Fruit fly (Drosophila melanogaster) whole organism, embryonic: ENCODE measurements around the gene Nasp.

Experiments
- Adf1 ChIP-seq: fragments of 200-800 bp; sonication (Bioruptor generic); IDR thresholded peaks from 2 replicates; pipeline ENCODE4 v1.3.6; 2022; ENCODE audit warnings: missing biosample characterization, missing genetic modification characterization
- B-H2 ChIP-seq: fragments of 200-800 bp; sonication (Bioruptor generic); optimal IDR thresholded peaks from 2 replicates; lab custom pipeline; 2018; ENCODE audit warnings: missing biosample characterization, mild to moderate bottlenecking, missing genetic modification characterization
- CG1233 ChIP-seq: fragments of 200-800 bp; sonication (Bioruptor generic); optimal IDR thresholded peaks from 4 replicates; lab custom pipeline; 2018; ENCODE audit warnings: missing biosample characterization, mild to moderate bottlenecking, missing genetic modification characterization
- CG13296 ChIP-seq: fragments of 200-800 bp; sonication (Bioruptor generic); optimal IDR thresholded peaks from 3 replicates; lab custom pipeline; 2018; ENCODE audit warnings: missing biosample characterization, mild to moderate bottlenecking, missing genetic modification characterization
- CG1603 ChIP-seq: fragments of 200-800 bp; sonication (Bioruptor generic); optimal IDR thresholded peaks from 2 replicates; lab custom pipeline; 2019; ENCODE audit warnings: missing biosample characterization, mild to moderate bottlenecking, missing genetic modification characterization, moderate library complexity
- CG2202 ChIP-seq: fragments of 200-800 bp; sonication (Bioruptor generic); optimal IDR thresholded peaks from 2 replicates; lab custom pipeline; 2018; ENCODE audit warnings: missing biosample characterization, mild to moderate bottlenecking, missing genetic modification characterization
- CG2678 ChIP-seq: fragments of 200-800 bp; sonication (Bioruptor generic); optimal IDR thresholded peaks from 3 replicates; lab custom pipeline; 2019; ENCODE audit warnings: missing biosample characterization, mild to moderate bottlenecking, missing genetic modification characterization, moderate library complexity
- CG30020 ChIP-seq: fragments of 200-800 bp; optimal IDR thresholded peaks from 2 replicates; lab custom pipeline; 2019; ENCODE audit warnings: missing biosample characterization, mild to moderate bottlenecking, missing genetic modification characterization, moderate library complexity
- CG31365 ChIP-seq: fragments of 200-800 bp; sonication (Bioruptor generic); optimal IDR thresholded peaks from 2 replicates; lab custom pipeline; 2018; ENCODE audit warnings: missing biosample characterization, mild to moderate bottlenecking, missing genetic modification characterization
- CG3281 ChIP-seq: fragments of 200-800 bp; sonication (Bioruptor generic); optimal IDR thresholded peaks from 3 replicates; lab custom pipeline; 2017; ENCODE audit warnings: missing biosample characterization, mild to moderate bottlenecking, missing genetic modification characterization
- CG3726 ChIP-seq: fragments of 200-800 bp; sonication (Bioruptor generic); IDR thresholded peaks from 3 replicates; pipeline ENCODE4, ENCODE4 v1.3.6; 2022; ENCODE audit warnings: missing biosample characterization, missing genetic modification characterization
- CG7271 ChIP-seq: fragments of 200-800 bp; sonication (Bioruptor generic); optimal IDR thresholded peaks from 2 replicates; lab custom pipeline; 2018; ENCODE audit warnings: missing biosample characterization, mild to moderate bottlenecking, missing genetic modification characterization, moderate library complexity
- CG7928 ChIP-seq: fragments of 200-800 bp; sonication (Bioruptor generic); optimal IDR thresholded peaks from 2 replicates; lab custom pipeline; 2017; ENCODE audit warnings: missing biosample characterization, mild to moderate bottlenecking, missing genetic modification characterization
- CG8089 ChIP-seq: fragments of 200-800 bp; sonication (Bioruptor generic); optimal IDR thresholded peaks from 3 replicates; lab custom pipeline; 2016; ENCODE audit warnings: missing biosample characterization, missing genetic modification characterization
- CG8290 ChIP-seq, 3 experiments: fragments of 200-800 bp; sonication (Bioruptor generic); optimal IDR thresholded peaks; 2 replicates each; lab custom pipeline; 2016 to 2019; ENCODE audit warnings: missing biosample characterization in 3 of 3, missing genetic modification characterization in 3 of 3, mild to moderate bottlenecking in 2 of 3, moderate library complexity in 1 of 3
- CG9609 ChIP-seq: fragments of 200-800 bp; sonication (Bioruptor generic); optimal IDR thresholded peaks from 3 replicates; lab custom pipeline; 2016; ENCODE audit warnings: missing biosample characterization, missing genetic modification characterization
- CrebB ChIP-seq: fragments of 200-800 bp; sonication (Bioruptor generic); optimal IDR thresholded peaks from 3 replicates; lab custom pipeline; 2018; ENCODE audit warnings: missing biosample characterization, mild to moderate bottlenecking, missing genetic modification characterization
- Fer3 ChIP-seq: fragments of 200-800 bp; sonication (Bioruptor generic); optimal IDR thresholded peaks from 2 replicates; lab custom pipeline; 2018; ENCODE audit warnings: missing biosample characterization, mild to moderate bottlenecking, missing genetic modification characterization, moderate library complexity
- Hr51 ChIP-seq, 2 experiments: fragments of 200-800 bp; sonication (Bioruptor generic); optimal IDR thresholded peaks; 2 replicates in 1 of 2; 3 replicates in 1 of 2; lab custom pipeline; 2016 to 2018; ENCODE audit warnings: missing biosample characterization in 2 of 2, missing genetic modification characterization in 2 of 2, mild to moderate bottlenecking in 1 of 2, moderate library complexity in 1 of 2
- Meics ChIP-seq: fragments of 200-800 bp; sonication (Bioruptor generic); optimal IDR thresholded peaks from 2 replicates; lab custom pipeline; 2017; ENCODE audit warnings: missing biosample characterization, mild to moderate bottlenecking, missing genetic modification characterization
- Nf-YA ChIP-seq: fragments of 200-800 bp; sonication (Bioruptor generic); IDR thresholded peaks from 2 replicates; pipeline ENCODE4 v1.3.6; 2022; ENCODE audit warnings: missing biosample characterization, missing genetic modification characterization
- Ssrp ChIP-seq: fragments of 200-800 bp; sonication (Bioruptor generic); optimal IDR thresholded peaks from 2 replicates; lab custom pipeline; 2018; ENCODE audit warnings: missing biosample characterization, mild to moderate bottlenecking, missing genetic modification characterization, moderate library complexity
- Xbp1 ChIP-seq: fragments of 200-800 bp; sonication (Bioruptor generic); optimal IDR thresholded peaks from 3 replicates; lab custom pipeline; 2016; ENCODE audit warnings: missing biosample characterization, mild to moderate bottlenecking, missing genetic modification characterization
- cg ChIP-seq: fragments of 200-800 bp; sonication (Bioruptor generic); optimal IDR thresholded peaks from 3 replicates; lab custom pipeline; 2019; ENCODE audit warnings: missing biosample characterization, mild to moderate bottlenecking, missing genetic modification characterization, moderate library complexity
- chif ChIP-seq, 2 experiments: fragments of 200-800 bp; sonication (Bioruptor generic); optimal IDR thresholded peaks; 3 replicates each; lab custom pipeline; 2016; ENCODE audit warnings: missing biosample characterization in 2 of 2, missing genetic modification characterization in 2 of 2
- chinmo ChIP-seq: fragments of 200-800 bp; sonication (Bioruptor generic); IDR thresholded peaks from 4 replicates; pipeline ENCODE4 v1.3.6; 2022; ENCODE audit warnings: missing biosample characterization, missing genetic modification characterization; ENCODE audit not compliant: partially characterized antibody
- ci ChIP-seq: fragments of 200-800 bp; sonication (Bioruptor generic); IDR thresholded peaks from 3 replicates; pipeline ENCODE4 v1.3.6; 2022; ENCODE audit warnings: missing biosample characterization, missing genetic modification characterization
- en ChIP-seq: fragments of 200-800 bp; sonication (Bioruptor generic); optimal IDR thresholded peaks from 2 replicates; lab custom pipeline; 2016; ENCODE audit warnings: missing biosample characterization, missing genetic modification characterization
- fd3F ChIP-seq: fragments of 200-800 bp; sonication (Bioruptor generic); optimal IDR thresholded peaks from 2 replicates; lab custom pipeline; 2018; ENCODE audit warnings: missing biosample characterization, mild to moderate bottlenecking, missing genetic modification characterization, moderate library complexity
- fru ChIP-seq: fragments of >200 bp; optimal IDR thresholded peaks from 2 replicates; lab custom pipeline; 2017
- hbn ChIP-seq: fragments of 200-800 bp; sonication (Bioruptor generic); IDR thresholded peaks from 2 replicates; pipeline ENCODE4 v1.3.6; 2022; ENCODE audit warnings: missing biosample characterization, missing genetic modification characterization; ENCODE audit not compliant: partially characterized antibody
- lab ChIP-seq: fragments of 200-800 bp; sonication (Bioruptor generic); optimal IDR thresholded peaks from 3 replicates; lab custom pipeline; 2017; ENCODE audit warnings: missing biosample characterization, missing genetic modification characterization, mild to moderate bottlenecking, moderate library complexity, missing genetic modification reagents
- lilli ChIP-seq: fragments of 200-800 bp; sonication (Bioruptor generic); optimal IDR thresholded peaks from 3 replicates; lab custom pipeline; 2016; ENCODE audit warnings: missing biosample characterization, missing genetic modification characterization
- mld ChIP-seq: fragments of 200-800 bp; sonication (Bioruptor generic); IDR thresholded peaks from 3 replicates; pipeline ENCODE4 v1.3.6; 2022; ENCODE audit warnings: missing biosample characterization, missing genetic modification characterization; ENCODE audit not compliant: partially characterized antibody
- otp ChIP-seq: fragments of 200-800 bp; sonication (Bioruptor generic); IDR thresholded peaks from 3 replicates; pipeline ENCODE4, ENCODE4 v1.3.6; 2022; ENCODE audit warnings: missing biosample characterization, missing genetic modification characterization
- pfk ChIP-seq: fragments of 200-800 bp; sonication (Bioruptor generic); optimal IDR thresholded peaks from 2 replicates; lab custom pipeline; 2018; ENCODE audit warnings: missing biosample characterization, mild to moderate bottlenecking, missing genetic modification characterization, moderate library complexity
- schlank ChIP-seq: fragments of 200-800 bp; sonication (Bioruptor generic); optimal IDR thresholded peaks from 2 replicates; lab custom pipeline; 2018; ENCODE audit warnings: missing biosample characterization, mild to moderate bottlenecking, missing genetic modification characterization
- unc-4 ChIP-seq: fragments of 200-800 bp; sonication (Bioruptor generic); IDR thresholded peaks from 2 replicates; pipeline ENCODE4 v1.3.6; 2022; ENCODE audit warnings: missing biosample characterization, missing genetic modification characterization; ENCODE audit not compliant: partially characterized antibody
- wdn ChIP-seq: fragments of 200-800 bp; sonication (Bioruptor generic); IDR thresholded peaks from 2 replicates; pipeline ENCODE4 v1.3.6; 2022; ENCODE audit warnings: missing biosample characterization, missing genetic modification characterization
- wor ChIP-seq: fragments of 200-800 bp; sonication (Bioruptor generic); IDR thresholded peaks from 2 replicates; pipeline ENCODE4 v1.3.6; 2022; ENCODE audit warnings: missing biosample characterization, missing genetic modification characterization

The Nasp gene

dm6 chr3R:8731597-8732263, 15.9 kb upstream of the Nasp start, which contains the start of the genes M1BP and CG8202 (continued):
- TF ChIP-seq pfk (GFP tag; lab: Kevin White, UChicago) (no peak), chif (GFP tag; optimal IDR thresholded peaks at IDR 0.05; lab: Kevin White, UChicago) (peak; percentile 8 to 67), CG8290 (GFP tag; optimal IDR thresholded peaks at IDR 0.05; lab: Kevin White, UChicago) (peak; percentile 83), CG8290 (tag; optimal IDR thresholded peaks at IDR 0.05; lab: Kevin White, UChicago) (no peak), Adf1 (GFP tag; lab: Robert Waterston, UW) (peak; percentile 22; the same call in 1 of the 2 replicates), fru (lab: Kevin White, UChicago) (no peak), CG30020 (tag; lab: Kevin White, UChicago) (peak; percentile 85), CG3281 (GFP tag; lab: Kevin White, UChicago) (peak; percentile 93), lilli (peak; percentile 81), CG2678 (tag; lab: Kevin White, UChicago) (peak; percentile 97), unc-4 (GFP tag; lab: Robert Waterston, UW) (no peak), Nf-YA (GFP tag; lab: Robert Waterston, UW) (peak; percentile 59; the same call in 1 of the 2 replicates), CG9609 (GFP tag; lab: Kevin White, UChicago) (peak; percentile 38), Ssrp (tag; lab: Kevin White, UChicago) (peak; percentile 92), Fer3 (tag; lab: Kevin White, UChicago) (peak; percentile 75), cg (no peak), Xbp1 (GFP tag; lab: Kevin White, UChicago) (peak; percentile 93), otp (GFP tag; lab: Robert Waterston, UW) (no peak), CG7271 (tag; lab: Kevin White, UChicago) (peak; percentile 35), CG1233 (GFP tag; lab: Kevin White, UChicago) (peak; percentile 96), mld (GFP tag; lab: Robert Waterston, UW) (no peak), CG13296 (peak; percentile 94), CG2202 (tag; lab: Kevin White, UChicago) (peak; percentile 77), schlank (peak; percentile 53), hbn (GFP tag; lab: Robert Waterston, UW) (no peak), wdn (peak; percentile 53), en (GFP tag; lab: Kevin White, UChicago) (no peak), ci (GFP tag; lab: Robert Waterston, UW) (peak; percentile 67; the same call in 2 of the 3 replicates), fd3F (GFP tag; lab: Kevin White, UChicago) (peak; percentile 83), lab (GFP tag; lab: Kevin White, UChicago) (no peak), CG1603 (peak; percentile 54), Hr51 (GFP tag; optimal IDR thresholded peaks at IDR 0.05; lab: Kevin White, UChicago) (peak; percentile 50 to 93), CG31365 (tag; lab: Kevin White, UChicago) (no peak), CG8089 (GFP tag; lab: Kevin White, UChicago) (peak; percentile 28), CrebB (tag; lab: Kevin White, UChicago) (peak; percentile 56), chinmo (GFP tag; lab: Robert Waterston, UW) (no peak), CG7928 (GFP tag; lab: Kevin White, UChicago) (peak; percentile 59), B-H2 (peak; percentile 93), CG3726 (GFP tag; lab: Robert Waterston, UW) (no peak), Meics (GFP tag; lab: Kevin White, UChicago) (peak; percentile 94), wor (GFP tag; lab: Robert Waterston, UW) (peak; percentile 56)
